Worm (Caenorhabditis elegans): Measurements from ENCODE around the gene grsp-1.
A peak's percentile ranks its signal among the peaks of the same experiment; 100 is the strongest.

- no peak for TF ChIP-seq sup-37 (GFP tag; optimal IDR thresholded peaks at IDR 0.05)
- TF ChIP-seq jun-1 (tag; optimal IDR thresholded peaks at IDR 0.05) = no peak
- TF ChIP-seq nhr-11 (tag; optimal IDR thresholded peaks at IDR 0.05) = no peak
- peak; percentile 66 for TF ChIP-seq nhr-47 (tag; optimal IDR thresholded peaks at IDR 0.05)
- no peak for TF ChIP-seq mef-2 (tag; optimal IDR thresholded peaks at IDR 0.05)
- TF ChIP-seq ztf-11 (tag; optimal IDR thresholded peaks at IDR 0.05) = no peak
- TF ChIP-seq irx-1 (tag; optimal IDR thresholded peaks at IDR 0.05) = peak; percentile 3
- peak; percentile 97 to 98 for TF ChIP-seq lsy-2 (tag; optimal IDR thresholded peaks at IDR 0.05)
- no peak for TF ChIP-seq nhr-84 (tag; optimal IDR thresholded peaks at IDR 0.05)
- no peak for TF ChIP-seq lin-39 (tag; optimal IDR thresholded peaks at IDR 0.05)
- TF ChIP-seq mdl-1 (tag; optimal IDR thresholded peaks at IDR 0.05) = peak in 1 of 2 experiments; percentile 5
- peak; percentile 65 to 70 for TF ChIP-seq lin-35 (GFP tag; optimal IDR thresholded peaks at IDR 0.05)
- no peak for TF ChIP-seq rnt-1 (tag; optimal IDR thresholded peaks at IDR 0.05)
Measured at ce11 chrV:19643903-19644302, 34.6 kb downstream of the grsp-1 start, which contains the start of the genes Y43F8C.7 and mrps-28.
